Worm (Caenorhabditis elegans) whole organism, mixed stage, embryonic: ENCODE data around the gene F08F1.3.
A peak's percentile ranks its signal among the peaks of the same experiment; 100 is the strongest.

Source experiments
- M03D4.4 ChIP-seq: sonication (generic microtip); optimal IDR thresholded peaks from 2 replicates; lab custom pipeline; 2017; ENCODE audit warnings: mild to moderate bottlenecking, missing genetic modification characterization, missing compliant biosample characterization
- bed-3 ChIP-seq: fragments of 200-800 bp; sonication (Bioruptor generic); optimal IDR thresholded peaks from 3 replicates; lab custom pipeline; 2018; ENCODE audit warnings: mild to moderate bottlenecking, missing genetic modification characterization, moderate library complexity, missing compliant biosample characterization
- blmp-1 ChIP-seq: fragments of 150-350 bp; optimal IDR thresholded peaks from 2 replicates; lab custom pipeline; 2014; ENCODE audit warnings: missing biosample characterization, missing genetic modification characterization
- ceh-39 ChIP-seq: fragments of 150-350 bp; optimal IDR thresholded peaks from 2 replicates; lab custom pipeline; 2014; ENCODE audit warnings: missing biosample characterization, missing genetic modification characterization
- ceh-43 ChIP-seq: fragments of 200-800 bp; sonication (Bioruptor generic); optimal IDR thresholded peaks from 2 replicates; lab custom pipeline; 2018; ENCODE audit warnings: mild to moderate bottlenecking, missing genetic modification characterization, moderate library complexity, missing compliant biosample characterization
- ceh-83 ChIP-seq: fragments of 200-800 bp; sonication (Bioruptor generic); optimal IDR thresholded peaks from 2 replicates; lab custom pipeline; 2018; ENCODE audit warnings: mild to moderate bottlenecking, missing genetic modification characterization, missing compliant biosample characterization
- ces-1 ChIP-seq: fragments of 150-350 bp; optimal IDR thresholded peaks from 2 replicates; lab custom pipeline; 2014; ENCODE audit warnings: missing biosample characterization, missing genetic modification reagents, missing genetic modification characterization
- cnd-1 ChIP-seq: fragments of 200-800 bp; sonication (Bioruptor generic); optimal IDR thresholded peaks from 2 replicates; lab custom pipeline; 2018; ENCODE audit warnings: mild to moderate bottlenecking, missing genetic modification characterization, missing compliant biosample characterization
- drap-1 ChIP-seq: fragments of 200-800 bp; sonication (Bioruptor generic); optimal IDR thresholded peaks from 3 replicates; lab custom pipeline; 2018; ENCODE audit warnings: mild to moderate bottlenecking, missing genetic modification characterization, missing compliant biosample characterization
- elt-1 ChIP-seq: sonication (generic microtip); optimal IDR thresholded peaks from 2 replicates; lab custom pipeline; 2017; ENCODE audit warnings: missing genetic modification characterization, mild to moderate bottlenecking, missing compliant biosample characterization, antibody characterized with exemption, moderate library complexity, borderline replicate concordance; ENCODE audit not compliant: insufficient read depth
- elt-3 ChIP-seq: fragments of 150-350 bp; optimal IDR thresholded peaks from 2 replicates; lab custom pipeline; 2014; ENCODE audit warnings: missing biosample characterization, missing genetic modification characterization
- flh-1 ChIP-seq: fragments of 200-800 bp; sonication (Bioruptor generic); optimal IDR thresholded peaks from 2 replicates; lab custom pipeline; 2018; ENCODE audit warnings: mild to moderate bottlenecking, missing genetic modification characterization, moderate library complexity, missing compliant biosample characterization
- ham-2 ChIP-seq: fragments of 200-800 bp; sonication (Bioruptor generic); optimal IDR thresholded peaks from 2 replicates; lab custom pipeline; 2018; ENCODE audit warnings: mild to moderate bottlenecking, missing genetic modification characterization, missing compliant biosample characterization
- hlh-1 ChIP-seq: fragments of 150-350 bp; optimal IDR thresholded peaks from 2 replicates; lab custom pipeline; 2014; ENCODE audit warnings: missing biosample characterization, missing genetic modification reagents, missing genetic modification characterization
- lin-13 ChIP-seq: fragments of 150-350 bp; optimal IDR thresholded peaks from 2 replicates; lab custom pipeline; 2014; ENCODE audit warnings: missing biosample characterization, missing genetic modification characterization
- lin-32 ChIP-seq: fragments of 200-800 bp; sonication (Bioruptor generic); optimal IDR thresholded peaks from 2 replicates; lab custom pipeline; 2018; ENCODE audit warnings: mild to moderate bottlenecking, missing genetic modification characterization, missing compliant biosample characterization
- lsy-2 ChIP-seq: fragments of 150-350 bp; optimal IDR thresholded peaks from 2 replicates; lab custom pipeline; 2014; ENCODE audit warnings: missing biosample characterization, missing genetic modification characterization
- mab-5 ChIP-seq: fragments of 150-350 bp; optimal IDR thresholded peaks from 2 replicates; lab custom pipeline; 2014; ENCODE audit warnings: missing biosample characterization, missing genetic modification characterization
- mep-1 ChIP-seq: fragments of 150-350 bp; optimal IDR thresholded peaks from 2 replicates; lab custom pipeline; 2017; ENCODE audit warnings: missing biosample characterization, missing genetic modification reagents, missing genetic modification characterization, inconsistent platforms
- mls-2 ChIP-seq: sonication (generic microtip); optimal IDR thresholded peaks from 2 replicates; lab custom pipeline; 2016; ENCODE audit warnings: mild to moderate bottlenecking, missing genetic modification characterization, moderate library complexity, missing compliant biosample characterization
- nhr-12 ChIP-seq: fragments of 150-350 bp; optimal IDR thresholded peaks from 2 replicates; lab custom pipeline; 2014; ENCODE audit warnings: missing biosample characterization, missing genetic modification characterization
- nhr-2 ChIP-seq: fragments of 150-350 bp; optimal IDR thresholded peaks from 2 replicates; lab custom pipeline; 2014; ENCODE audit warnings: missing biosample characterization, missing genetic modification characterization
- nhr-28 ChIP-seq: fragments of 150-350 bp; optimal IDR thresholded peaks from 2 replicates; lab custom pipeline; 2014; ENCODE audit warnings: missing biosample characterization, missing genetic modification characterization
- nhr-76 ChIP-seq: sonication (generic microtip); optimal IDR thresholded peaks from 2 replicates; lab custom pipeline; 2017; ENCODE audit warnings: missing biosample characterization, missing genetic modification characterization
- pha-4 ChIP-seq: fragments of 150-350 bp; optimal IDR thresholded peaks from 2 replicates; lab custom pipeline; 2018; ENCODE audit warnings: missing biosample characterization, missing genetic modification reagents, missing genetic modification characterization
- sem-2 ChIP-seq: fragments of 200-800 bp; sonication (Bioruptor generic); optimal IDR thresholded peaks from 2 replicates; lab custom pipeline; 2018; ENCODE audit warnings: mild to moderate bottlenecking, missing genetic modification characterization, missing compliant biosample characterization
- snpc-4 ChIP-seq: fragments of 150-350 bp; optimal IDR thresholded peaks from 2 replicates; lab custom pipeline; 2014; ENCODE audit warnings: missing biosample characterization, missing genetic modification characterization
- sptf-1 ChIP-seq: sonication (generic microtip); optimal IDR thresholded peaks from 2 replicates; lab custom pipeline; 2017; ENCODE audit warnings: mild to moderate bottlenecking, missing genetic modification characterization, moderate library complexity, missing compliant biosample characterization
- tbx-8 ChIP-seq: fragments of 200-800 bp; sonication (Bioruptor generic); optimal IDR thresholded peaks from 2 replicates; lab custom pipeline; 2018; ENCODE audit warnings: mild to moderate bottlenecking, missing genetic modification characterization, moderate library complexity, missing compliant biosample characterization
- unc-120 ChIP-seq: sonication (generic microtip); optimal IDR thresholded peaks from 2 replicates; lab custom pipeline; 2017; ENCODE audit warnings: missing genetic modification characterization, missing compliant biosample characterization; ENCODE audit not compliant: poor library complexity, severe bottlenecking
- unc-39 ChIP-seq: fragments of 150-350 bp; optimal IDR thresholded peaks from 2 replicates; lab custom pipeline; 2014; ENCODE audit warnings: missing biosample characterization, missing genetic modification characterization
- unc-62 ChIP-seq: fragments of 150-350 bp; optimal IDR thresholded peaks from 2 replicates; lab custom pipeline; 2014; ENCODE audit warnings: missing biosample characterization, missing genetic modification reagents, missing genetic modification characterization
- zip-8 ChIP-seq: fragments of 150-350 bp; optimal IDR thresholded peaks from 2 replicates; lab custom pipeline; 2014; ENCODE audit warnings: missing biosample characterization, missing genetic modification characterization
- ztf-11 ChIP-seq: fragments of 150-350 bp; optimal IDR thresholded peaks from 2 replicates; lab custom pipeline; 2014; ENCODE audit warnings: missing biosample characterization, missing genetic modification characterization

The F08F1.3 gene

DNA sequence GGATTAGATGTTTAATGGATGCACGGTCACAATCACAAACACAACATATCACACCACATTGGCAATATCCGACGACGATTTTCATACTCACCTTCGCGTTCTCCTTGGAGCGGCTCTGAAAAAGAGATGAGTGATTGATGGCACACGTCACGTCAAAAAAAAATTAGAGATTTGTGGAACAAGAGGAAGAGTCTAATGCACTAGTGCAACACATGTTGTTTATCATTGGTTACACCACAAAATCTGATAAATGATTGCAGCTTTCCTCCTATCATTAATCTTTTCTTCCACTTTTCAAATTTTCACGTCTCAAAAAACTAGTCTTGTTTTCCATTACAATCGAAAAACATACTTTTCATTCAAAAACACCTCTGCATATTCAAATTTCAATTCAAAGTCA is 38.1 kb upstream of the F08F1.3 start:
- no peak for TF ChIP-seq lin-32 (GFP tag; lab: Kevin White, UChicago)
- no peak for TF ChIP-seq pha-4 (tag; lab: Kevin White, UChicago)
- TF ChIP-seq mab-5 (tag; lab: Kevin White, UChicago), result no peak
- no peak for TF ChIP-seq tbx-8 (GFP tag; lab: Kevin White, UChicago)
- TF ChIP-seq hlh-1 (tag; lab: Kevin White, UChicago), result no peak
- TF ChIP-seq sem-2 (GFP tag; lab: Kevin White, UChicago), result no peak
- no peak for TF ChIP-seq sptf-1
- no peak for TF ChIP-seq drap-1 (GFP tag; lab: Kevin White, UChicago)
- no peak for TF ChIP-seq blmp-1 (tag; lab: Kevin White, UChicago)
- no peak for TF ChIP-seq unc-62 (GFP tag; lab: Kevin White, UChicago)
- TF ChIP-seq nhr-28 (tag; lab: Kevin White, UChicago), result no peak
- TF ChIP-seq lin-13, result no peak
- TF ChIP-seq bed-3 (GFP tag; lab: Kevin White, UChicago), result no peak
- TF ChIP-seq ceh-43, result no peak
- TF ChIP-seq unc-39 (tag; lab: Kevin White, UChicago), result no peak

- TF ChIP-seq elt-3 (tag; lab: Kevin White, UChicago) (no peak), unc-62 (GFP tag; lab: Kevin White, UChicago) (no peak), blmp-1 (tag; lab: Kevin White, UChicago) (no peak), zip-8 (tag; lab: Kevin White, UChicago) (no peak), lin-32 (GFP tag; lab: Kevin White, UChicago) (no peak), mab-5 (tag; lab: Kevin White, UChicago) (no peak), ces-1 (GFP tag; lab: Kevin White, UChicago) (peak; percentile 87), mep-1 (tag; lab: Kevin White, UChicago) (no peak), snpc-4 (no peak)
- TF ChIP-seq, all 35 proteins: peak for 1
These were observed 37.1 kb upstream of the F08F1.3 start for ce11 chrX:8391505-8391904.

- TF ChIP-seq ztf-11 (tag; lab: Kevin White, UChicago), result no peak
- no peak for TF ChIP-seq sptf-1
- no peak for TF ChIP-seq elt-3 (tag; lab: Kevin White, UChicago)
- no peak for TF ChIP-seq ceh-43
- no peak for TF ChIP-seq lsy-2 (tag; lab: Kevin White, UChicago)
- TF ChIP-seq elt-1 (tag; lab: Kevin White, UChicago), result no peak
- TF ChIP-seq, all 35 proteins: peak for 0
These were observed 36.1 kb upstream of the F08F1.3 start, which contains the start of gene wrk-1 for ce11 chrX:8392539-8392996. Gene wrk-1 (minus strand): TSS chrX:8392589.

DNA sequence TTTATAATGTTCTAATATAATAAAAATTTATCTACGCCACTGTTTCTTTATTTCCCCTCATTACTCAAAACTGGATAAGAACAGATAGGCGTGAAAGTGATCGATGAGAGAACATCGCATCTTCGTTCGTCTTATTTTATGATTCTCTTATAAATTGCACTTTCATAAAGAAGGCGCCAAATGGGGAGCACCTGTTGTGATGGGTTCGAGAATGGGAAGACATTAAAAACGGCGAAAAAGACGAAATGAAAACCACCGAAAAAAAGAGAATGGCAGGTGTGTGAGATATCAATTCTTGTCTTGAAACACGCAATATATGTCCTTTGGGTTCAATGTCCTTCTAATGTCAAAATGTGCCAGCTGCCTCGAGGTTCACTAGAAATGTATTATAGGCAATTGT is 34.4 kb upstream of the F08F1.3 start:
- TF ChIP-seq zip-8 (tag; lab: Kevin White, UChicago), result no peak
- no peak for TF ChIP-seq elt-3 (tag; lab: Kevin White, UChicago)
- no peak for TF ChIP-seq nhr-12
- no peak for TF ChIP-seq ceh-39
- TF ChIP-seq ces-1 (GFP tag; lab: Kevin White, UChicago), result no peak
- TF ChIP-seq drap-1 (GFP tag; lab: Kevin White, UChicago), result no peak
- TF ChIP-seq mep-1 (tag; lab: Kevin White, UChicago), result no peak
- TF ChIP-seq unc-39 (tag; lab: Kevin White, UChicago), result no peak
- no peak for TF ChIP-seq hlh-1 (tag; lab: Kevin White, UChicago)
- no peak for TF ChIP-seq ham-2 (GFP tag; lab: Kevin White, UChicago)
- no peak for TF ChIP-seq unc-62 (GFP tag; lab: Kevin White, UChicago)
- no peak for TF ChIP-seq nhr-2 (tag; lab: Kevin White, UChicago)

- no peak for TF ChIP-seq nhr-76
- peak; percentile 67 for TF ChIP-seq lsy-2 (tag; lab: Kevin White, UChicago)
- peak; percentile 97 for TF ChIP-seq cnd-1
- peak; percentile 89 for TF ChIP-seq nhr-12
- TF ChIP-seq drap-1 (GFP tag; lab: Kevin White, UChicago), result peak; percentile 98
- peak; percentile 94 for TF ChIP-seq lin-32 (GFP tag; lab: Kevin White, UChicago)
- peak; percentile 85 for TF ChIP-seq ces-1 (GFP tag; lab: Kevin White, UChicago)
- peak; percentile 95 for TF ChIP-seq tbx-8 (GFP tag; lab: Kevin White, UChicago)
- TF ChIP-seq flh-1 (GFP tag; lab: Kevin White, UChicago), result peak; percentile 89
- peak; percentile 99 for TF ChIP-seq mls-2
- peak; percentile 73 for TF ChIP-seq ztf-11 (tag; lab: Kevin White, UChicago)
- TF ChIP-seq pha-4 (tag; lab: Kevin White, UChicago), result peak; percentile 80
- peak; percentile 82 for TF ChIP-seq mep-1 (tag; lab: Kevin White, UChicago)
- TF ChIP-seq sem-2 (GFP tag; lab: Kevin White, UChicago), result peak; percentile 91
- TF ChIP-seq nhr-2 (tag; lab: Kevin White, UChicago), result no peak
- peak; percentile 57 for TF ChIP-seq nhr-28 (tag; lab: Kevin White, UChicago)
- peak; percentile 99 for TF ChIP-seq ham-2 (GFP tag; lab: Kevin White, UChicago)
- TF ChIP-seq zip-8 (tag; lab: Kevin White, UChicago), result peak; percentile 45
- peak; percentile 97 for TF ChIP-seq unc-120 (tag; lab: Kevin White, UChicago)
- TF ChIP-seq ceh-43, result peak; percentile 94
- TF ChIP-seq hlh-1 (tag; lab: Kevin White, UChicago), result peak; percentile 55
- TF ChIP-seq blmp-1 (tag; lab: Kevin White, UChicago), result no peak
- peak; percentile 57 for TF ChIP-seq unc-62 (GFP tag; lab: Kevin White, UChicago)
- TF ChIP-seq lin-13, result peak; percentile 59
- TF ChIP-seq ceh-83 (GFP tag; lab: Kevin White, UChicago), result peak; percentile 97
- TF ChIP-seq elt-3 (tag; lab: Kevin White, UChicago), result peak; percentile 36
- TF ChIP-seq sptf-1, result peak; percentile 98
- no peak for TF ChIP-seq elt-1 (tag; lab: Kevin White, UChicago)
- TF ChIP-seq unc-39 (tag; lab: Kevin White, UChicago), result peak; percentile 79
- TF ChIP-seq mab-5 (tag; lab: Kevin White, UChicago), result peak; percentile 74
- TF ChIP-seq M03D4.4 (tag; lab: Kevin White, UChicago), result peak; percentile 96
These were observed 24.1 kb upstream of the F08F1.3 start for ce11 chrX:8404308-8405085.
